Worm (Caenorhabditis elegans) whole organism, mixed stage, embryonic: ENCODE results near the gene lsd-1.

Source experiments
- pha-4 ChIP-seq: fragments of 150-350 bp; optimal IDR thresholded peaks from 2 replicates; lab custom pipeline; 2018; ENCODE audit warnings: missing biosample characterization, missing genetic modification reagents, missing genetic modification characterization
- ztf-11 ChIP-seq: fragments of 150-350 bp; optimal IDR thresholded peaks from 2 replicates; lab custom pipeline; 2014; ENCODE audit warnings: missing biosample characterization, missing genetic modification characterization

ce11 chrX:11925243-11925642 is 23.4 kb upstream of the lsd-1 start:
- TF ChIP-seq pha-4 (tag; lab: Kevin White, UChicago) (no peak), ztf-11 (no peak)
